Worm (Caenorhabditis elegans) whole organism, L1 larva: ENCODE data around the gene arrd-28.

Experiments
- C04F5.9 ChIP-seq: sonication (generic microtip); optimal IDR thresholded peaks from 2 replicates; lab custom pipeline; 2016; ENCODE audit warnings: missing genetic modification characterization, missing compliant biosample characterization
- F16B12.6 ChIP-seq: fragments of 150-350 bp; optimal IDR thresholded peaks from 2 replicates; lab custom pipeline; 2014; ENCODE audit warnings: missing biosample characterization, missing genetic modification characterization
- aha-1 ChIP-seq: fragments of 150-350 bp; optimal IDR thresholded peaks from 2 replicates; lab custom pipeline; 2014; ENCODE audit warnings: missing biosample characterization, missing genetic modification characterization
- alr-1 ChIP-seq: fragments of 200-800 bp; sonication (Bioruptor generic); optimal IDR thresholded peaks from 2 replicates; lab custom pipeline; 2018; ENCODE audit warnings: borderline replicate concordance, mild to moderate bottlenecking, missing genetic modification characterization, missing compliant biosample characterization
- aly-2 ChIP-seq: fragments of 150-350 bp; optimal IDR thresholded peaks from 2 replicates; lab custom pipeline; 2014; ENCODE audit warnings: missing biosample characterization, missing genetic modification characterization
- ama-1 ChIP-seq: fragments of 150-350 bp; optimal IDR thresholded peaks from 2 replicates; lab custom pipeline; 2014
- blmp-1 ChIP-seq: fragments of 150-350 bp; optimal IDR thresholded peaks from 2 replicates; lab custom pipeline; 2014; ENCODE audit warnings: missing biosample characterization, missing genetic modification characterization
- ceh-63 ChIP-seq: fragments of 200-800 bp; sonication (Bioruptor generic); optimal IDR thresholded peaks from 2 replicates; lab custom pipeline; 2018; ENCODE audit warnings: mild to moderate bottlenecking, missing genetic modification characterization, missing compliant biosample characterization
- ceh-8 ChIP-seq: fragments of 200-800 bp; sonication (Bioruptor generic); optimal IDR thresholded peaks from 2 replicates; lab custom pipeline; 2018; ENCODE audit warnings: mild to moderate bottlenecking, missing genetic modification characterization, moderate library complexity, missing compliant biosample characterization
- ceh-82 ChIP-seq, 3 experiments: fragments of 150-350 bp in 1 of 3; sonication (generic microtip) in 2 of 3; optimal IDR thresholded peaks; 2 replicates each; lab custom pipeline; 2014 to 2017; ENCODE audit warnings: missing biosample characterization in 3 of 3, missing genetic modification characterization in 3 of 3
- ceh-90 ChIP-seq: sonication (generic microtip); optimal IDR thresholded peaks from 2 replicates; lab custom pipeline; 2016; ENCODE audit warnings: missing genetic modification characterization, missing compliant biosample characterization
- ces-1 ChIP-seq: fragments of 150-350 bp; optimal IDR thresholded peaks from 2 replicates; lab custom pipeline; 2014; ENCODE audit warnings: missing biosample characterization, missing genetic modification reagents, missing genetic modification characterization
- efl-3 ChIP-seq: fragments of 200-800 bp; sonication (Bioruptor generic); optimal IDR thresholded peaks from 2 replicates; lab custom pipeline; 2018; ENCODE audit warnings: mild to moderate bottlenecking, missing genetic modification characterization, missing compliant biosample characterization
- elt-3 ChIP-seq, 6 experiments: fragments of 150-350 bp in 1 of 6; sonication (generic microtip); optimal IDR thresholded peaks; 2 replicates each; lab custom pipeline; 2017 to 2018; ENCODE audit warnings: missing biosample characterization in 6 of 6, missing genetic modification characterization in 6 of 6, inconsistent platforms in 1 of 6
- ets-5 ChIP-seq: fragments of 200-800 bp; sonication (Bioruptor generic); IDR thresholded peaks from 2 replicates; pipeline ENCODE4 v1.3.6; 2022; ENCODE audit warnings: missing genetic modification characterization, missing compliant biosample characterization
- fkh-10 ChIP-seq: sonication (generic microtip); optimal IDR thresholded peaks from 2 replicates; lab custom pipeline; 2017; ENCODE audit warnings: missing biosample characterization, missing genetic modification reagents, missing genetic modification characterization
- fos-1 ChIP-seq: fragments of 150-350 bp; optimal IDR thresholded peaks from 2 replicates; lab custom pipeline; 2014; ENCODE audit warnings: missing biosample characterization, missing genetic modification characterization
- hpl-2 ChIP-seq: fragments of 150-350 bp; optimal IDR thresholded peaks from 2 replicates; lab custom pipeline; 2014; ENCODE audit warnings: missing biosample characterization, missing genetic modification reagents, missing genetic modification characterization
- irx-1 ChIP-seq: sonication (generic microtip); optimal IDR thresholded peaks from 2 replicates; lab custom pipeline; 2016; ENCODE audit warnings: missing genetic modification characterization, missing compliant biosample characterization
- lin-14 ChIP-seq: fragments of 200-800 bp; sonication (Bioruptor generic); optimal IDR thresholded peaks from 2 replicates; lab custom pipeline; 2018; ENCODE audit warnings: mild to moderate bottlenecking, missing genetic modification characterization, moderate library complexity, missing compliant biosample characterization
- lin-35 ChIP-seq, 2 experiments: fragments of 150-350 bp; optimal IDR thresholded peaks; 2 replicates each; lab custom pipeline; 2014; ENCODE audit warnings: missing biosample characterization in 2 of 2, missing genetic modification characterization in 2 of 2, missing genetic modification reagents in 2 of 2
- lin-39 ChIP-seq: fragments of 150-350 bp; optimal IDR thresholded peaks from 2 replicates; lab custom pipeline; 2014; ENCODE audit warnings: missing biosample characterization, missing genetic modification reagents, missing genetic modification characterization
- lir-3 ChIP-seq: sonication (generic microtip); optimal IDR thresholded peaks from 2 replicates; lab custom pipeline; 2016; ENCODE audit warnings: mild to moderate bottlenecking, missing genetic modification characterization, moderate library complexity, missing compliant biosample characterization; ENCODE audit not compliant: poor library complexity
- nhr-12 ChIP-seq: sonication (generic microtip); optimal IDR thresholded peaks from 2 replicates; lab custom pipeline; 2017; ENCODE audit warnings: missing biosample characterization, missing genetic modification characterization
- nhr-19 ChIP-seq: fragments of 200-800 bp; sonication (Bioruptor generic); conservative IDR thresholded peaks from 2 replicates; pipeline ENCODE4 v1.3.6; 2022; ENCODE audit warnings: missing genetic modification characterization, missing compliant biosample characterization
- nhr-20 ChIP-seq: sonication (generic microtip); optimal IDR thresholded peaks from 2 replicates; lab custom pipeline; 2016; ENCODE audit warnings: mild to moderate bottlenecking, missing genetic modification characterization, missing compliant biosample characterization
- nhr-28 ChIP-seq: fragments of 150-350 bp; optimal IDR thresholded peaks from 2 replicates; lab custom pipeline; 2014; ENCODE audit warnings: missing biosample characterization, missing genetic modification characterization
- nhr-47 ChIP-seq: sonication (generic microtip); optimal IDR thresholded peaks from 2 replicates; lab custom pipeline; 2016; ENCODE audit warnings: mild to moderate bottlenecking, missing genetic modification characterization, moderate library complexity, missing compliant biosample characterization
- nhr-71 ChIP-seq: sonication (generic microtip); optimal IDR thresholded peaks from 2 replicates; lab custom pipeline; 2016; ENCODE audit warnings: mild to moderate bottlenecking, missing genetic modification characterization, moderate library complexity, missing compliant biosample characterization
- nhr-76 ChIP-seq: sonication (generic microtip); optimal IDR thresholded peaks from 2 replicates; lab custom pipeline; 2017; ENCODE audit warnings: missing biosample characterization, missing genetic modification characterization
- nhr-85 ChIP-seq: sonication (generic microtip); peaks from one replicate; lab custom pipeline; 2016; ENCODE audit warnings: missing genetic modification characterization, inconsistent platforms, missing compliant biosample characterization
- nhr-90 ChIP-seq: sonication (generic microtip); optimal IDR thresholded peaks from 2 replicates; lab custom pipeline; 2016; ENCODE audit warnings: mild to moderate bottlenecking, missing genetic modification characterization, missing compliant biosample characterization; ENCODE audit not compliant: poor library complexity
- snu-23 ChIP-seq: sonication (generic microtip); optimal IDR thresholded peaks from 2 replicates; lab custom pipeline; 2016; ENCODE audit warnings: missing genetic modification characterization, missing compliant biosample characterization
- swsn-7 ChIP-seq: sonication (generic microtip); optimal IDR thresholded peaks from 2 replicates; lab custom pipeline; 2016; ENCODE audit warnings: missing genetic modification characterization, missing compliant biosample characterization
- tbx-2 ChIP-seq: sonication (generic microtip); optimal IDR thresholded peaks from 2 replicates; lab custom pipeline; 2016; ENCODE audit warnings: missing genetic modification characterization, missing compliant biosample characterization
- unc-130 ChIP-seq: fragments of 150-350 bp; optimal IDR thresholded peaks from 2 replicates; lab custom pipeline; 2017; ENCODE audit warnings: missing biosample characterization, missing genetic modification characterization, inconsistent platforms
- unc-62 ChIP-seq: fragments of 150-350 bp; optimal IDR thresholded peaks from 2 replicates; lab custom pipeline; 2014; ENCODE audit warnings: missing biosample characterization, missing genetic modification reagents, missing genetic modification characterization
- ztf-11 ChIP-seq, 2 experiments: sonication (generic microtip); optimal IDR thresholded peaks; 2 replicates each; lab custom pipeline; 2016 to 2017; ENCODE audit warnings: missing genetic modification characterization in 2 of 2, missing biosample characterization in 1 of 2, missing compliant biosample characterization in 1 of 2

Gene arrd-28

DNA sequence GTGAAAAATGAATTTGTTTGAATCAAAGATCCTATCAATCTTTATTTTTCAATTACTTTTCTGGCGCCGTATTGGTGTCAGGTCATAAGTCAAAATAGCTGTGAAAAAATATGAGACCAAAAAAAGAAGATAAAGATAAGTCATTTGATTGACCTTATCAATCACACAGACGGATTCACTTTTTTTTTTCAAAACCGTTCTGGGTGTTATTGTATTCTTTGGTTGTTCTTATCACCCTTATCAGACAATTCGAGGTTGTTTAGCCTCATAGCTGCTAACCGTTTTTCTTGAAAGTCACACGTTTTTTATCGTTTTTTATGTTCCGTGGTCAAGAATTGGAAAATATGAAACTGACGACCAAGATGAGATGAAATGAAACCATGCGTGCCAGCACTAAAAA, 15.3 kb upstream of the arrd-28 start:
- TF ChIP-seq ets-5 (GFP tag; lab: Robert Waterston, UW) (no peak), blmp-1 (peak; percentile 72), lin-35 (GFP tag; optimal IDR thresholded peaks at IDR 0.05; lab: Kevin White, UChicago) (peak in 1 of 2 experiments; percentile 17), nhr-71 (peak; percentile 30), ceh-90 (tag; lab: Kevin White, UChicago) (no peak), irx-1 (tag; lab: Kevin White, UChicago) (no peak), elt-3 (tag; optimal IDR thresholded peaks at IDR 0.05; lab: Kevin White, UChicago) (peak in 2 of 6 experiments; percentile 70 to 98), tbx-2 (no peak), nhr-47 (tag; lab: Kevin White, UChicago) (no peak), ceh-8 (no peak), nhr-85 (tag; lab: Kevin White, UChicago) (peak; percentile 78), ama-1 (no peak), fkh-10 (GFP tag; lab: Kevin White, UChicago) (no peak), nhr-19 (GFP tag; lab: Robert Waterston, UW) (no peak), snu-23 (GFP tag; lab: Kevin White, UChicago) (peak; percentile 13), nhr-20 (tag; lab: Kevin White, UChicago) (peak; percentile 53), nhr-28 (no peak), efl-3 (GFP tag; lab: Kevin White, UChicago) (no peak), lin-14 (GFP tag; lab: Kevin White, UChicago) (peak; percentile 30), fos-1 (no peak)

DNA sequence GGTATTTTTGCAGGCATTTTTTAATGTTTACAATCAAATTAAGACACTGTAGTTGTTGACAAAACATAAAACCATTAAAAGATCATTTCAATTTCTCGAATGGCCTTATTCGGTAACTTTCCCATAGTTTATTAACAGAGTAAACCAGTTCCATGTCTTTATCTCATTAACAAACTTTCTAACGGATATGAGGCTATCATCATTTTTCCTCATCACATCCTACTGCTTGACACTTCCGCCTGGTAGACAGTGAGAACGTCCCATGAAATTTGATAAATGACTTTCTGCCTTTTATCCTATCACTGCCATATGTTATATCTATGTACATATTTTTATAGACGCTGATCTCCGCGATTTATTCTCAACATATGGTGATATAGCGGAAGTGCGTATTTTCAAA, 13.2 kb upstream of the arrd-28 start:
- TF ChIP-seq ceh-63 (GFP tag; lab: Kevin White, UChicago): no peak
- TF ChIP-seq fos-1: no peak
- peak; percentile 89 for TF ChIP-seq nhr-85 (tag; lab: Kevin White, UChicago)
- TF ChIP-seq elt-3 (tag; optimal IDR thresholded peaks at IDR 0.05; lab: Kevin White, UChicago): peak in 3 of 6 experiments; percentile 3 to 74 (median 29)
- TF ChIP-seq hpl-2 (GFP tag; lab: Kevin White, UChicago): no peak
- TF ChIP-seq nhr-76 (tag; lab: Kevin White, UChicago): no peak
- TF ChIP-seq lin-14 (GFP tag; lab: Kevin White, UChicago): peak; percentile 64
- no peak for TF ChIP-seq alr-1
- TF ChIP-seq lin-35 (GFP tag; optimal IDR thresholded peaks at IDR 0.05; lab: Kevin White, UChicago): no peak
- TF ChIP-seq aha-1 (tag; lab: Kevin White, UChicago): no peak
- no peak for TF ChIP-seq unc-130 (tag; lab: Kevin White, UChicago)
- TF ChIP-seq blmp-1: peak; percentile 84
- no peak for TF ChIP-seq ceh-82 (tag; optimal IDR thresholded peaks at IDR 0.05; lab: Kevin White, UChicago)

DNA sequence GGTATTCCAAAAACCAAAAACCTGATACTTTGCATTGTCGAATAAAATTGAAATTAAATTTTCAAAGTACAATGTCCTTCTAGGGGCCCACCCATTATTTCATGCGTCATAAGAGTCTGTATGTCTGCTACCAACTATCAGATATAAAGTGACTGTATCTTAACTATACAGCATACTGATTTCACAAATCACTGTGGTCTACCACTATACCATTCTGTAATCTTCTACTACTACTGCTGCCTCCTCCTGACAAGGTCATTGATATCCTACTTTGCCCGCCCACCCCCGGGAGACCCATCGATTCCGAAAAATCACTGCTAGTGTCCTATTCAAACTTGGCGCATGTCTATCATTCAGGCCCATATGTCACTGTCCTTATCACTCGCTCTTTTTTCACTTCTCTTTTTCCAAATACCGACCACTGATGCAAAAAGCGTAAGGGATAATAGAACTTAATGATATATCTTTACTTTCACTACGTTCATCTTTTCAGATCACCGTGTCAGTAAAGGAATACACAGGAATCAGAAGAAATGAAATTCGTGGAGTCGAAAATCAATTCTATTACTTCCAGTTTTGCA, 11.7 kb upstream of the arrd-28 start, which contains the start of gene C07A4.2:
TSS of gene C07A4.2 (plus strand) at position 195 of the 581 bp plus-strand sequence.
- TF ChIP-seq nhr-20 (tag; lab: Kevin White, UChicago) (peak; percentile 46), nhr-12 (tag; lab: Kevin White, UChicago) (no peak), C04F5.9 (no peak), nhr-85 (tag; lab: Kevin White, UChicago) (peak; percentile 85), lin-14 (GFP tag; lab: Kevin White, UChicago) (peak; percentile 57), fos-1 (no peak), swsn-7 (tag; lab: Kevin White, UChicago) (no peak), blmp-1 (peak; percentile 94), elt-3 (tag; optimal IDR thresholded peaks at IDR 0.05; lab: Kevin White, UChicago) (peak in 4 of 6 experiments; percentile 5 to 85 (median 45))

DNA sequence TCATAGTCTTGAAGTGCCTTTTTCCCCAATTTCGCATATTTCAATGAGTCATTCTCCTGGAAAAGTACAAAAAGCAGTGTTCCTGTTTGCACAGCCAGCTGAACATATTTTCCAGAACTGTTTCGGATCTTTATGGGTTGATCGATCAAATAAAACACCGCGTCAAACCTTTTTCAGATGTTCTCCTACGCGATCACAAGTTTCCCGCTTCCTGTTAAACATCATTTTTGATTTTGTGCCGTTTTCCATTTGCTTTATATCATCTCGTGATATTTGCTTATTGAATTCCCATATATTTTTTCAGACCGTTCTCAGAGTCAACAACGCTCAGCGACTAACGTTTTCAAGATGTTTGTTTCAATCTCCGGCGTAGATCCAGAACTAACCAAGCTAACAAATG, 9.1 kb upstream of the arrd-28 start, which contains the start of gene C07A4.3:
TSS of gene C07A4.3 (plus strand) at position 301 of the 400 bp plus-strand sequence.
- TF ChIP-seq nhr-19 (GFP tag; lab: Robert Waterston, UW) (no peak), nhr-90 (tag; lab: Kevin White, UChicago) (no peak), nhr-76 (tag; lab: Kevin White, UChicago) (no peak), ceh-63 (GFP tag; lab: Kevin White, UChicago) (no peak), lin-39 (tag; lab: Kevin White, UChicago) (no peak), nhr-71 (no peak), F16B12.6 (tag; lab: Kevin White, UChicago) (no peak), blmp-1 (no peak), elt-3 (tag; optimal IDR thresholded peaks at IDR 0.05; lab: Kevin White, UChicago) (no peak), ztf-11 (tag; optimal IDR thresholded peaks at IDR 0.05; lab: Kevin White, UChicago) (no peak), aly-2 (no peak), lir-3 (tag; lab: Kevin White, UChicago) (no peak), ces-1 (GFP tag; lab: Kevin White, UChicago) (no peak), unc-62 (GFP tag; lab: Kevin White, UChicago) (no peak)
